Worm (Caenorhabditis elegans) whole organism, midembryonic: ENCODE measurements around the gene Y45F3A.9.

Source experiments
- T22C8.4 ChIP-seq: fragments of 200-800 bp; sonication (Bioruptor generic); IDR thresholded peaks from 2 replicates; pipeline ENCODE4 v1.3.6; 2022; ENCODE audit warnings: missing genetic modification characterization, missing compliant biosample characterization
- cog-1 ChIP-seq: sonication (generic microtip); optimal IDR thresholded peaks from 2 replicates; lab custom pipeline; 2016; ENCODE audit warnings: missing genetic modification characterization, missing compliant biosample characterization
- flt-1 ChIP-seq: fragments of 200-800 bp; sonication (Bioruptor generic); IDR thresholded peaks from 2 replicates; pipeline ENCODE4 v1.3.6; 2022; ENCODE audit warnings: missing genetic modification characterization, missing compliant biosample characterization
- klf-2 ChIP-seq: fragments of 200-800 bp; sonication (Bioruptor generic); conservative IDR thresholded peaks from 2 replicates; pipeline ENCODE4 v1.3.6; 2022; ENCODE audit warnings: missing genetic modification reagents, missing genetic modification characterization, missing compliant biosample characterization
- med-1 ChIP-seq: sonication (generic microtip); optimal IDR thresholded peaks from 2 replicates; lab custom pipeline; 2017; ENCODE audit warnings: missing genetic modification characterization, mild to moderate bottlenecking, missing compliant biosample characterization, antibody characterized with exemption, missing genetic modification reagents; ENCODE audit not compliant: insufficient read depth
- ref-1 ChIP-seq: fragments of 200-800 bp; sonication (Bioruptor generic); conservative IDR thresholded peaks from 2 replicates; pipeline ENCODE4 v1.3.6; 2022; ENCODE audit warnings: missing genetic modification reagents, missing genetic modification characterization, missing compliant biosample characterization
- tab-1 ChIP-seq: fragments of 200-800 bp; sonication (Bioruptor generic); IDR thresholded peaks from 2 replicates; pipeline ENCODE4 v1.3.6; 2022; ENCODE audit warnings: missing genetic modification characterization, missing compliant biosample characterization
- ztf-23 ChIP-seq: fragments of 200-800 bp; sonication (Bioruptor generic); IDR thresholded peaks from 2 replicates; pipeline ENCODE4 v1.3.6; 2022; ENCODE audit warnings: missing genetic modification reagents, missing genetic modification characterization, missing compliant biosample characterization
- ztf-29 ChIP-seq: fragments of 200-800 bp; sonication (Bioruptor generic); IDR thresholded peaks from 2 replicates; pipeline ENCODE4 v1.3.6; 2022; ENCODE audit warnings: missing genetic modification reagents, missing genetic modification characterization, missing compliant biosample characterization

The Y45F3A.9 gene

DNA sequence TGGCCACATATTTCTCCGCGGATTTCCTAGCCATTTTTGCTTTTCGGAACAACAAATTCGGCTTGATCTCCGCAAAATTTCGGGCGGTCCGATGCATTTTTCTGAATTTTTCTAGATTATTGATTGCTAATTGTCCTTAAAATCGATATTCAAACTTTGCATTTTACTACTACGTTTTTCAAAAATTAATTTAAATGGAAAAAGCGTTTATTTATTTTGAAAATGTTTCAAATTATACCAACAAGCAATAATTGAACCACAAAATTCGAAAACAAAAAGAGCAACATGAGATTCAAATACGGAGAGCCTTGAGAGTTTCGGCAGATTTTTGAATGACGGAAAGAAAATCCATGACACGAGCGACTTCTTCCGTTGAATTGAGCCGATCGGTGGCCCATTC, at the start of gene Y45F3A.9:
TSS of gene Y45F3A.9 (minus strand) at position 101 of the 400 bp plus-strand sequence.
- TF ChIP-seq tab-1 (GFP tag; lab: Robert Waterston, UW) (no peak), cog-1 (no peak), T22C8.4 (GFP tag; lab: Robert Waterston, UW) (no peak), ref-1 (GFP tag; lab: Robert Waterston, UW) (no peak), med-1 (GFP tag; lab: Kevin White, UChicago) (no peak), ztf-29 (GFP tag; lab: Robert Waterston, UW) (no peak)

DNA sequence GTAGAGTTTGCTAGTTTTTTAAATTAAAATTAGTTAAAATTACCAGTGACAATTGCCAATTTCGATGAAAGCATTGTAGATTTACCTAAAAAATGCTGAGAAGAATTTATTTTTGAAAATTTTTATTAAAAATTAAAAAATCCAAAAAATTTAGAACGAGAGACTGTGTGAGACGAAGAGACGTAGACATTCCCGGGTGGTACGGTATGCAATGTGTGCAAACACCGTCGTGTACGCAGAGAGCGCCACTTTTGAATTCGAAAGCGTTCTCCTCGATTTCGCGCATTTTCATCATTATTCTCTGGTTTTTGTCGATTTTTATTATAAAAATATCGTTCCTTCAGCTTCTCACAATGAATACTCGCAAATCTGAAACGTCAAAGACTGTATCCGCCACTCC, 47.8 kb upstream of the Y45F3A.9 start, which contains the start of the genes dhs-11 and orc-1:
TSS of gene dhs-11 (minus strand) at position 85 of the 400 bp plus-strand sequence.
TSS of gene orc-1 (plus strand) at position 349 of the 400 bp plus-strand sequence.
- no peak for TF ChIP-seq tab-1 (GFP tag; lab: Robert Waterston, UW)
- TF ChIP-seq med-1 (GFP tag; lab: Kevin White, UChicago) = no peak
- no peak for TF ChIP-seq flt-1 (GFP tag; lab: Robert Waterston, UW)

DNA sequence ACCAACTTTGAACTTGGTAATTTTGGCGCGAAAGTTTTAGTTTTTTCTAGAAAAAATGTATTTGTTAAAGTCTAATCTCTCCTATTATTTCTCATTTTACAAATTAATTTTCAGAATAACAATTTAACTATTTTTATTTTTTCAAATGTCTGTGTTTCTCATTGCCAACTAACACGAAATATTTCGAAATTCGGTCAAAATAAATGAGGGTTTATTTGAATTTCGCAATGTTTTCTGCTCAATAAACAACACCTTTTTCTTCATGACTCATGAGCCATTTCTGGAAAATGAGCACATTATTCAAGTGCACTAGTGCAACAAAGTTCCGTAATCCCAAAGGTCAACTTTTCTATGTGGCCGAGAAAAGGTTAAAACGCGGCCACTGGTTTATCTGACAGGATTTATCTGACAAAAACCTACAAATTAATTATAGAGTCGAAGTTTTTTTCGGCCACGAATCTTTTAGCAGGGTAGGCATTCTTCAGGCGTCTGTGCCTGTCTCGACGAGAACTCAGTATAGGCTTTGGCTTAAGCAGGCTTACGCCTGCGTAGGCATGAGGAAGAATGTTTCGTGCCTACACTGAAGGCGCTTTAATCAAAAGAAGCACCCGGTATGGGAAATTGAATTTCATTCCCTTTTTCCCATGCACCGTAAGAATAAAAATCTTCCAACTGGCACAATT, 43.5 kb upstream of the Y45F3A.9 start, which contains the start of gene Y39A1A.27:
TSS of gene Y39A1A.27 (plus strand) at position 633 of the 683 bp plus-strand sequence.
- TF ChIP-seq ztf-29 (GFP tag; lab: Robert Waterston, UW) = no peak
- TF ChIP-seq flt-1 (GFP tag; lab: Robert Waterston, UW) = no peak
- no peak for TF ChIP-seq T22C8.4 (GFP tag; lab: Robert Waterston, UW)
- TF ChIP-seq med-1 (GFP tag; lab: Kevin White, UChicago) = no peak
- no peak for TF ChIP-seq cog-1
- TF ChIP-seq tab-1 (GFP tag; lab: Robert Waterston, UW) = no peak
- no peak for TF ChIP-seq ref-1 (GFP tag; lab: Robert Waterston, UW)
- TF ChIP-seq klf-2 = no peak
- no peak for TF ChIP-seq ztf-23 (GFP tag; lab: Robert Waterston, UW)

DNA sequence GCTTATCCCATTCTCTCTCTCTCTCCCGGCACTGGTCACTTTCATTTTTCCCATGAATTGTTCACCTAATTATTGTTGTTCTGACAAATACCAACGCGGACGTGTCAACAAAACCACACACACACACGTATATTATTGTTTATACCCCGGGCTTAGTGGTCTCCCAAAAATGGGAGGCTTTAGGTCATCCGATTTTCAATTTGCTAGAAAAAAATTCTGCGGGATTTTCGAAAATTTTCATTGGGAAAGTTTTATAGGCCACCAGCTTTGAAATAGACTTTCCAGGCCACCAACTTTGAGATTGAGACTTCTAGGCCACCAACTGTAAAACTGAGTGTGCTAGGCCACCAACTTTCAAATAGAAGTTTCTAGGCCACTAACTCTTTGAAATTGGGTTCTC, 43.0 kb upstream of the Y45F3A.9 start:
- no peak for TF ChIP-seq med-1 (GFP tag; lab: Kevin White, UChicago)
- TF ChIP-seq cog-1 = no peak
- TF ChIP-seq klf-2 = no peak
- no peak for TF ChIP-seq tab-1 (GFP tag; lab: Robert Waterston, UW)
- no peak for TF ChIP-seq ref-1 (GFP tag; lab: Robert Waterston, UW)
- no peak for TF ChIP-seq T22C8.4 (GFP tag; lab: Robert Waterston, UW)
- TF ChIP-seq flt-1 (GFP tag; lab: Robert Waterston, UW) = no peak
- TF ChIP-seq ztf-29 (GFP tag; lab: Robert Waterston, UW) = no peak

DNA sequence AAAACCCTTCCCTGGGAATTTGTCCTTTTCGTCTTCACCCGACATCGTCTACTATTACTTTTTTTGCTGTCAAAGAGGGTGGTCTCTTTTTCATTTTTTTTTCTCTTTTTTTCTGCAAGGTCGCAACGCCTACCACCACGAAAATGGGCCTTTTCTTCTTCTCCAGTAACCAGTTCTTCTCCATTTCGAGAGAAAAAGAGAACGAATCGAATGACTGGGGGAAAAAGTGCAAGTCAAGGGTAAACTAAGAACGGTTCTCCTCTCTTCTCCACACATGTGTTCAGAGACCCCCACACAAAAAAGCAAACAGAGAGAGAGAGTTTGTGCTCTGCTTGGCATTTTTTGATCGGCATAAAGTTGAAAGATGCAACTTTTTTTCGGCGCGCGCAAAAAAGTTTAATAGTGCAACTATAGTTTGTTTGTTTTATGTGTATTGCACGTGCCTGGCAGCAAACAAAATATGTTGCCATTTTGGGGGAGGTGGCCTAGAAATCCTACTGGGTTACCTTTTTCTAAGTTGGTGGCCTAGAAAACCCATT, 41.6 kb upstream of the Y45F3A.9 start:
- TF ChIP-seq flt-1 (GFP tag; lab: Robert Waterston, UW) = no peak
- no peak for TF ChIP-seq ztf-23 (GFP tag; lab: Robert Waterston, UW)
- no peak for TF ChIP-seq ztf-29 (GFP tag; lab: Robert Waterston, UW)
- no peak for TF ChIP-seq klf-2
- no peak for TF ChIP-seq T22C8.4 (GFP tag; lab: Robert Waterston, UW)
- no peak for TF ChIP-seq tab-1 (GFP tag; lab: Robert Waterston, UW)
- no peak for TF ChIP-seq ref-1 (GFP tag; lab: Robert Waterston, UW)
- no peak for TF ChIP-seq cog-1
- TF ChIP-seq med-1 (GFP tag; lab: Kevin White, UChicago) = no peak

DNA sequence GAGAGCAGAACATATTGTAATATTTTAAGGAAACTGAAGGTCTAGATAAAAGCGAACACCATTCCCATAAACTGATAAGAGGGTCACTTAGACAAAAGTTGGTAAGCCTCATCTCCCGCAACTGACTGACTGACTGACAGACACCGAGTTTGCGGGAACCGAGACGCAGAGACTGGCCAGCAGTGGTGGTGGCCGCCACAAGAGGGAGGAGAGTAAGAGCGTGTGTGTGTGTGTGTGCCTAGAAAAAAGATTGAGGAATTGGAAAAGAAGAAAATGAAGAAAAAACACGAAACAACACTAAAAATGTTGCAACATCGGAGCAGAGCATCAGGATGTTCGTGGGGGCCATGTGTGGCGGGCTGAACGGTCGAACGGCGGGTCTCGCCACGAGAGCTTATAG, 39.6 kb upstream of the Y45F3A.9 start:
- no peak for TF ChIP-seq med-1 (GFP tag; lab: Kevin White, UChicago)
- no peak for TF ChIP-seq klf-2
- TF ChIP-seq T22C8.4 (GFP tag; lab: Robert Waterston, UW) = no peak
- no peak for TF ChIP-seq ztf-23 (GFP tag; lab: Robert Waterston, UW)
- TF ChIP-seq tab-1 (GFP tag; lab: Robert Waterston, UW) = no peak
- no peak for TF ChIP-seq flt-1 (GFP tag; lab: Robert Waterston, UW)
- no peak for TF ChIP-seq ref-1 (GFP tag; lab: Robert Waterston, UW)
- TF ChIP-seq ztf-29 (GFP tag; lab: Robert Waterston, UW) = no peak
- TF ChIP-seq cog-1 = no peak

DNA sequence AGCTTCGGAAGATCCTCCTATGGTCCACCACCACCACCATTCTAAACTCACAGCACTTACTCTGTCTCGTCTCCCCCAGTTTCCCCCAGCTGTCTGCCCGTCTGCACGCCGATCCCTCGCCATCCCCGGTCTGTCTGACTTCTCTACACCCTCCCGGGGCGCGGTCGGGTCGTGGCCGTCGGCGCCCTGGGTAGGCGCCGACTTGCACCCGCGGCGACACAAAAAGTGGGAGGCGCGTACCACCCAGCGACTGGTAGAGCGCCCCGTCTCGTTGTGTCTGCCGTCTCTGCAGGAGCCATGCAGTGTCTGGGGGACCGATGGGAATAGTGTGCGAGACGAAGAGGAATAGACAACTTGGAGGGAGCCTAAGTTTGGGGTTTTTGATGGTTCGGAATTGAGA, 39.1 kb upstream of the Y45F3A.9 start:
- TF ChIP-seq T22C8.4 (GFP tag; lab: Robert Waterston, UW) (no peak), med-1 (GFP tag; lab: Kevin White, UChicago) (no peak), ztf-23 (GFP tag; lab: Robert Waterston, UW) (0 out of 2 replicates have a peak, but pooled peaks have one; percentile 60), klf-2 (peak; percentile 30; the same call in 1 of the 2 replicates), flt-1 (GFP tag; lab: Robert Waterston, UW) (peak; percentile 83), cog-1 (peak; percentile 19)

DNA sequence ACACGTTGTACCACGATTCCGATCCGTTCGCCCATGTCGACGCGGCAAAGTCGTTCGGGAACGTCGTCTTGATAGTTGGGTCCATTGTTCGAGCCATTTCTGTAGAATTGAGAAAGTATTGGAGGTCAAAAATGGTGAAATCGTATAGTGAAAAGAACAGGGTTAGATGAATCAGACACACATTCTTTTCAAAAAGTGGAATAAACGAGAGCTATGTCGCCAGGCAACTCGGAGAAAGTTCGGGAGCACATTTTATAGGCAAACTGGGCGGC, 38.4 kb upstream of the Y45F3A.9 start, which contains the start of gene Y39A1A.9:
TSS of gene Y39A1A.9 (minus strand) at position 99 of the 272 bp plus-strand sequence.
- TF ChIP-seq med-1 (GFP tag; lab: Kevin White, UChicago) (no peak), tab-1 (GFP tag; lab: Robert Waterston, UW) (no peak), T22C8.4 (GFP tag; lab: Robert Waterston, UW) (no peak), ref-1 (GFP tag; lab: Robert Waterston, UW) (no peak), ztf-23 (GFP tag; lab: Robert Waterston, UW) (no peak), klf-2 (no peak)

DNA sequence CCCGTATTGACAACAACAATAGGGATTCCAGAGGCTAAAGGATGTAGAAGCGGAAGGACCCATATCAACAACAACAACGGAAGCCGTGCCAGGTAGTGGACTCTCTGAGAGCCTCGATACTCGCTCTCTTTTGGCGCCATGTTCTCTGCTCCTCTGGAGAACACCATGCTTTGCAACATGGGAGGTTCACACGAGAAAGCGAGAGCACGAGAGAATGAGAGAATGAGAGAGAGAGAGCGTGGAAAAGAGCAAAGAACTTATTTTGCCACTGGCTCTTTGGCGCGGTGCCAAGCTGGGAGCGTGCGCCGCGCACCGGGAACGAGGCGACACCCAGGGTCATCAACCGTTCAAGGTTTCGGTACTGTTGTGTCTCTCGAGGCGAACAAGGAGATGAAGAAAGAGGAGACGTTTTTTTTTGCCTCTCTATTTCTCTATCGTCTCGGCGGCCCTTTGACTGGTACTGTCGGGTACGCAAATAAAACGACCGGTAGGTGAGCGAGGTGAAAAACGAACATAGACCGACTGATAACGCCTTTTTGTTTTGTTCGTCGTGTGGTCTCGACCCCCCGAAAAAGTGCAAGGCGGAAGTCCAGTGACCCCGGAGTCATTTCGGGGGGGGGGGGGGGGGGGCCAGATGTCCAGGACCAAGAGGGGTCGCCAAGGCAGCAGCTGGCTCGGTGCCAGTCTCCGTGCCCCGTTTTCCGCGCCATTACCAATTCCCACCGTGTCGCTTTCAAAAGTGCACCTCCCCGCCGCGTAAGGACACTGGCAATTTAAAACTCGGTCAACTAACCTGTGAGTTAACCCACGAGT, 37.8 kb upstream of the Y45F3A.9 start, which contains the start of gene Y39A1A.10:
TSS of gene Y39A1A.10 (plus strand) at position 139 of the 813 bp plus-strand sequence.
- TF ChIP-seq ztf-23 (GFP tag; lab: Robert Waterston, UW) (no peak), klf-2 (no peak), cog-1 (no peak), flt-1 (GFP tag; lab: Robert Waterston, UW) (no peak), ztf-29 (GFP tag; lab: Robert Waterston, UW) (no peak), med-1 (GFP tag; lab: Kevin White, UChicago) (no peak), T22C8.4 (GFP tag; lab: Robert Waterston, UW) (no peak), ref-1 (GFP tag; lab: Robert Waterston, UW) (no peak), tab-1 (GFP tag; lab: Robert Waterston, UW) (no peak)
